Fruit fly (Drosophila melanogaster): Measurements from ENCODE around the gene Vps13B.
"Not testable (repeated sequence)": the region's sequence is repeated elsewhere in the genome, so short reads cannot be mapped to it uniquely, and the experiment has no call there.

Gene Vps13B

DNA sequence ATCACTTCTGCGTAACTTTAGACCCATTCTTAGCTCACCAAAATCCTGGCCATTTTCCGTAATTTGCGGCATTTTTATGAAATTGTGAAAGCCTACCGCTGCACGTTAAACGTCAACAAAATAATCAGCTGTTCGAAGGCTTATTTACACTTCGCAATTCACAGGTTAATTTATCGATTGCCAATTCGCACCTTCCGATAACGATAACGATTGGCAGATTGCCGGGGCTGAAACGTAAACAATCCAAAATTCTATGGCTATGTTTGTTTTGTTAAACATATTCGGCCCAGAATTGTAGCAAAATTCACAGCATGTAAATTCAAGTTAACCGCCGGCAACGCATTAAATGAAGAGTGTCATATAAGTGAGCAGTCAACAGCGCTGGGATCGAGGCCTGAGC is at the start of gene Vps13B, which contains the start of gene eIF2Balpha:
Gene Vps13B, plus strand, starts transcription at position 223 of the 400 bp plus-strand sequence.
Gene eIF2Balpha, minus strand, starts transcription at position 133 of the 400 bp plus-strand sequence.
- TF ChIP-seq CG17801 (GFP tag; optimal IDR thresholded peaks at IDR 0.05; ENCODE audit: partially characterized antibody) = peak; percentile 71

DNA sequence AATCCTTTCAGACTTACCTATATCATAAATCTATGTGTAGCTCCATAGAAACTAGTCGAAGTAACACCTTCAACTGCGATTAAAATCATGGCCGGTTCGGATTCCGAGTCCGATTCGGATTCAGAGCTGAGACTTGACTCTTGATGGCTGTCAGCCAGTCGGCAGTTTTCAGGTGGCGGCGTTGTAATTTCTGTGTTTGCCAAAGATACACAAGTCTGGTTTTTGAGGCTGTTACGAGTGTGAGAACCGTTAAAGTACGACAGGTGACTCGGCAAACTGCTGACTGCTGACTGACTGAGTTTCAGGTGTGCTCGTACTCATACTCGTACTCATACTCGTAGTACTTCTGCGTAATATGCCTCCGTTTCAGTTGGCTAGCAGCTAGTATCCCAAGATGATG is 44.6 kb upstream of the Vps13B start:
- TF ChIP-seq CG17801 (GFP tag; optimal IDR thresholded peaks at IDR 0.05; ENCODE audit: partially characterized antibody) = no peak

DNA sequence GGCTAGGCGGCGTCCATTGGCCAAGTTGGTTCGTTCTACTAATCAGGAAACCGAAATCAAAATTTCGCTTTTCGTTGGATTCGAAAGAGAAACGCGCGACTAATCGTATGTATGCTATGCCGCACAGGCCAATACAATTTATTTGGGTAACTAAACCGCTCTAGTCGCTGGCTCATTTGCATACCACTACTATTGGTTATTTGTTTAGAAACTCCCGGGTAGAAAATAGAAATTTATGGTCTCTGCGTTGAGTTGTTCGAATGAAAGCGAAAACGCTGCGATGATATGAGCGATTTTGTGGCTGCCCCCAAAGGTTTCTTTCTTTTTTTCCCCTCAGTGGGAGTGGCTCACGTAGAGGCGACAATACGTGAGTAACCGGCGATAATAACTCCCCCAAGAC is 42.7 kb upstream of the Vps13B start:
- TF ChIP-seq CG17801 (GFP tag; optimal IDR thresholded peaks at IDR 0.05; ENCODE audit: partially characterized antibody) = no peak

DNA sequence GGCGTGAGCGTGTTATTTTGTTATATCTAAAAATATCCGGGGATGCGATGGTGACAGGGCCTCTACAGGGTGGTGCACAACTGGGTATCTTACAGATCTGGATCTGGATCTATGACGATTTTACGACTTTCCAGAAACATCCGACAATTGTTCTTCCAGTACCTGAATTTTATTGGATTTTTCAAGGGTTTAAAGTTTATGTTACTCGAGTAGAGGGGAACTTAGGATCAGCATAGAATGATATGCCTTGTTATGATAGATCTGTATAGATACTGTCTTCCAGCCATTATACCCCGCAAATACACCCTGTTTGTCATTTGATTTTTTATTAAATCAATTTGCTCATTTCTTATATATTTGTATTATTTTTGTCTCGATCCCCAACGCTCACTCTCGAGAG is 41.4 kb upstream of the Vps13B start:
- no peak for TF ChIP-seq CG17801 (GFP tag; optimal IDR thresholded peaks at IDR 0.05; ENCODE audit: partially characterized antibody)

DNA sequence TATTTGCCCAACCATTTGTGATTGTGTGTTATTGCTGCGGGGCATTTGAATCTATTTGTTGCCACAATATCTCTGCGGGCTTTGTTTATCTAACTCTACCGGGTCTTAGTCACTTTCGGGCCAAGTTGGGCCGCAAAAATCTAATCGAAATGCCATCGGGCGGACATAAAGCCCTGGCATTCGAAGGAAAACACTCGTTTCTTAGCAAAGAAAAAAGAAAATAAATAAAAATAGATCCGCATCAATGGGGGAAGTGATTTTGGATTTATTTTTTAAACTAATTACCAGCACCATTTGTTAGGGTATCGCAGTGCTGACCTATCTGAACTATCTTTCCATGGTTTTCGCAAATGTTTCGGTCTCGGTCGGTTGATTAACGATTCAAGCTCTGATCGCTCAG is 37.2 kb upstream of the Vps13B start:
- TF ChIP-seq CG17801 (GFP tag; optimal IDR thresholded peaks at IDR 0.05; ENCODE audit: partially characterized antibody) = no peak

DNA sequence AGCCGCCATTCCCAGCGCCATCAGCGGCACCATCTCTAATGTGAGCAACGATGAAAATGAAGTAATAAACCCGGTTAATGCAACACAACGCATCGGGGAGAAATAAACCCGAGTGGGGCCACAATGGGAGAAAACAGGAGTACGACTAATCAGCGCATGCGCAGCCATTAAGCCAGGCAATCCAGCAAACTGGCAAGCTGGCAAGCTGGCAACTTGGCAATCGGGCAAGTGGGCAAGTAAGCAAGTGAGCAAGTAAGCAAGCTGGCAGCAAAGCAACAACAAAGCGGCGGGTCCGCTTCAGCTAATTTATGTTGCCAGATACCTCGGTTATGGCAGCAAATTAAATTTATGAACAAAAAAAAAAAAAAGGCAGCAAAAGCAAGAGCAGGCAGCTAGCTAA is 36.1 kb upstream of the Vps13B start:
- TF ChIP-seq CG17801 (GFP tag; optimal IDR thresholded peaks at IDR 0.05; ENCODE audit: partially characterized antibody) = no peak

DNA sequence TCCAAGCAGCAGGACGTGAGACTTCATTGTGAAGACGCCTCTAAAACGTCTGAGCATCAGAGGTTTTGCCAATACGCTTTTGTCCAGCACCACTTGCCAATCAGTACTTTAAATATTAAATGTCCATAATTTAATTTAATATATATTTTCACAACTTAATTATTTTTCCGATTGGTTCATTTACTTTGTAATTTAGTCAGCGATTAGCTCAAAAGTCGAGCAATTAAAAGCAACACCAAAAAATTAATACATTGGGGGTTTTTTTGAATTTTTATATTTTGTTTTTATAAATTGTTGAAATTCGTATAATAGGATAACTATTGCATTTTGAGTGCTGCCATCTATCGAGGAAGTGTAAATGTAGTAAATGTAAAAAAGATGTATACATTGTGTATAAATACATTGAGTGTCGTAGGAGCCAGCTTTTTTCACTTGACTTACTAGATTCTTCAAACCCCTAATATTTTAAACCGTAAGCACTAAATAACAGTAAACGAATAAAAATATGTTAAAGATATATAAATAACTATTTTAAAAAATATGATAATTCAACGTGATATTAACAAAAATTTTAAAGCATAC is 31.9 kb upstream of the Vps13B start, which contains the start of gene CG15517:
Gene CG15517, minus strand, starts transcription at position 51 of the 582 bp plus-strand sequence.
- no peak for TF ChIP-seq CG17801 (GFP tag; optimal IDR thresholded peaks at IDR 0.05; ENCODE audit: partially characterized antibody)

DNA sequence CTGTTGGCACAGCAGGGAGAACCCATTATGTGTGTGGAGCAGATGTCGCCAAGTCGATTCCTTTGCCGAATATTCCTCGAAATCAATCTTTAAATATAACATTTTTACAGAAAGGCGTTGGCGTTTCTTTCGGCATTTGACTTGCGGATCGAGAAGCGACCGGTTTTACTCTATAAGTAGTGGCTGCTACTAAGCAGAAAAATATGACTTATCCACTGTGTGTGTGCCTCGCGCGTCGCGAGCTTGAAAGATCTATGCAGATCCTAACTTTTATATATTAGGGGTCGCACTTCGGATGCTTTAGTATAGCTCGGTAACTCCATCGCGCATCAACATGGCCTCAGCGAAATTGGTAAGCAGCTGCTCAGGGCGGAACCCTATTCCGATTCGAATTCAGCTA is 30.6 kb upstream of the Vps13B start, which contains the start of gene CG15515:
Gene CG15515, plus strand, starts transcription at position 301 of the 400 bp plus-strand sequence.
- no peak for TF ChIP-seq CG17801 (GFP tag; optimal IDR thresholded peaks at IDR 0.05; ENCODE audit: partially characterized antibody)

DNA sequence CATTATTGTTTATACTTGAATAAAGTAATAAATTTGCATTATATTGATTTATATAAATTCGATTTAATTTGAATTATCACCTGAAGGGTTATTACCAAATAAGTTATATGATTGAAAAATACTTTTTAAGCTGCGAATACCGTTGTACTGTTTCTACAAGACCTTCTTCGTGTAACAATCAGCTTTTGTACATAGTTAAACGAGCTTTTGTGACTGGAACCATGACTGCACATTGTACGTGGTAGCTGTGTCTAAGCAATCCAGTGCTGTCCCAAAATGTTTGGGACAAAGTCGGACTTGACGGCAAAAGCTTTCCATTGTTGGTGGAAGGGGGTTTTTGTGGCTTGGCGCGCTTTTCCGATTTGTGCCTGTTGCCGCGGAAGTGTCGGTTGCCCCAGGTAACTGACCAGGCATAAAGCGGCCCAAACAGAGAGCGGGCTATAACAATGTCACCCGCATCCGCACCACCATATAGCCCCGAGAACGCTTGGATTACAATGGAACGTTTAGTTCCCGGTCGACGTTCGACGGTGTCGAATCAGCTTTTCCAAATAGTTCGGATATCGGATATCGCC is 28.1 kb upstream of the Vps13B start, which contains the start of gene CG31036:
Gene CG31036, plus strand, starts transcription at position 507 of the 575 bp plus-strand sequence.
- no peak for TF ChIP-seq CG17801 (GFP tag; optimal IDR thresholded peaks at IDR 0.05; ENCODE audit: partially characterized antibody)

DNA sequence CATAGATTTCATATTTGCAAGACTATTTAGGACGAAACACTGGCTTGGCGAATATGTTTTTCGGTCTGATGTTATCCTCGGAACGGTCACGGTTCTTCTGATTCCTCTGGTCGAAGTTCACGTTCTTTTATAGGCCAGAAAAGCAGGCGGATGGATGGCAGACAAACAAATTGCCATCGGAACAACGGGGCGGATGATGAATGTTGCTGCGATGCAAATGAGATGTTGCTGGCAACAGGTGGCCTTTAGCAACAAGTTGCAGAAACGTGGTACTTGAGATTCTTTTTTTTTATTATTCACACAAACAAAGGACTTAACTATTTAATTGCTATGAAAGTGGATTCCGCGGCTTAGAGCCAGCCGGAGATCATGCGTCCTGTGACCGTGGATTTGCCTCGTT is 21.5 kb upstream of the Vps13B start, which contains the start of gene Capa:
Gene Capa, minus strand, starts transcription at position 101 of the 400 bp plus-strand sequence.
- no peak for TF ChIP-seq CG17801 (GFP tag; optimal IDR thresholded peaks at IDR 0.05; ENCODE audit: partially characterized antibody)

DNA sequence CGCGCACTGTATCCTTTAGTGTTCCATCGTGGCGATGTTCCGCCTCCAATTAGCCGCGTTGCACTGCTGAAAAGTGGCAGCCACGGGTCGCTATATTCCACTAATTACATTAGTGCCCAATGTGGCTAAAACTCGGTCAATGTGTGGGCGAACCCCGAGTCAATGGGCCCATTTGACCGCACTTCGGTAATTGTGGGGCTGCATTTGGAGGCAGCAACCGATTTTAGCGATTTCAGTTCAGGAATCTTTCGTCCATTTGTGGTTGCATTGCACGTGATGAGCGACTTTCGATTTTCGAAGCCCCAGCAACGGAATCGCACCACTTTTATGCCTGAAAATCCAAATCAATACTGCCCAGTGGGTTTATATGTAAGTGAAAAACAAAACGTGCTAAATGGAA is 15.6 kb upstream of the Vps13B start, which contains the start of gene trp:
Gene trp, minus strand, starts transcription at position 101 of the 400 bp plus-strand sequence.
- TF ChIP-seq CG17801 (GFP tag; optimal IDR thresholded peaks at IDR 0.05; ENCODE audit: partially characterized antibody) = no peak

DNA sequence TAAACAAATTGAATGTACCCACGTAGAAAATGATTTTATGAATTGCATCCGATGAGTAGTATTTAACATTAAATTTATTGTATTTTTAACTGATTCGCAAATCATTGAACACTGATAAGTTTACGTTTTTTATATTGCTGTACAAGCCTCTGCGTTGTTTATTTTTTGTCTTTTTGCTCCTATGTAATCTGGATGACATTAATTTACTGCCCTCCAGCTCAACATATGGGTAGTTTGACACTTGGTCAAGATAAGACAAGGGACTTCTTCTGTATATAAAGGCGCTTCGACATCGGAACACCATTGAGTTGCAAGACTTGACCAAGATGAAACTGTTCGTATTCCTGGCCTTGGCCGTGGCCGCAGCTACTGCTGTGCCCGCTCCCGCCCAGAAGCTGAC is 13.9 kb upstream of the Vps13B start, which contains the start of gene Jon99Ciii:
Gene Jon99Ciii, plus strand, starts transcription at position 301 of the 400 bp plus-strand sequence.
- TF ChIP-seq CG17801 (GFP tag; optimal IDR thresholded peaks at IDR 0.05; ENCODE audit: partially characterized antibody) = not testable (repeated sequence)

DNA sequence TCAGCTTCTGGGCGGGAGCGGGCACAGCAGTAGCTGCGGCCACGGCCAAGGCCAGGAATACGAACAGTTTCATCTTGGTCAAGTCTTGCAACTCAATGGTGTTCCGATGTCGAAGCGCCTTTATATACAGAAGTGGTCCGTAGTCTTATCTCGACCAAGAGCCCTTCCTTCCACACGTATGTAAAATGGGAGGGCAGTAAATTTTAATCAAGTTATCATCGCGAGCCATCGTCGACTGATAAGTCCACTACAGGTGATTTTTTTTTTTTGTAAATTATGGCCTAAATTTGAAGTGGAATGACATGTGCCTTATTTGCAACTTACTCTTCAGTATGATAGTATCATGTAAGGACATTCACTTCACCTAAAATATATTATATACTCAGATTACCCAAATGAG is 11.3 kb upstream of the Vps13B start, which contains the start of gene Jon99Cii:
Gene Jon99Cii, minus strand, starts transcription at position 101 of the 400 bp plus-strand sequence.
- TF ChIP-seq CG17801 (GFP tag; optimal IDR thresholded peaks at IDR 0.05; ENCODE audit: partially characterized antibody) = not testable (repeated sequence)

DNA sequence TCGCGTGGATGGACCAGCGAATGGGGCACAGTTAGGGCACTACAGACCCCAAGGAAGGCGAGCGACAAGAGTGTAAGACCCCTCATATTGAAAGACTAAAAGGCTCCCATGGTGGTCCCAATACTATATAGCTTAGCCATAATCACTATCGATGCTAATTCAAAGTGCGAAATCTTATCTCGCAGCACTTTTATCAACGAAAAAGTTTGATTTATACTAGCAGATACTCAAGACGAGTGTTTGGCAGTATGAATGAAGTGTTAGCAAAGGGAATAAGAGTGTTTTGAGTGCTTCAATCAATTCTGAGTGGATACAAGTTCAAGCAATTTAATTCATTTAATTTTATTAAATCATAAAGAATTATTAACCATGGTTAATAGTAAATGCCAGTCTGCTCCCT is 9.7 kb upstream of the Vps13B start, which contains the start of gene Jon99Ci:
Gene Jon99Ci, minus strand, starts transcription at position 101 of the 400 bp plus-strand sequence.
- TF ChIP-seq CG17801 (GFP tag; optimal IDR thresholded peaks at IDR 0.05; ENCODE audit: partially characterized antibody) = no peak

DNA sequence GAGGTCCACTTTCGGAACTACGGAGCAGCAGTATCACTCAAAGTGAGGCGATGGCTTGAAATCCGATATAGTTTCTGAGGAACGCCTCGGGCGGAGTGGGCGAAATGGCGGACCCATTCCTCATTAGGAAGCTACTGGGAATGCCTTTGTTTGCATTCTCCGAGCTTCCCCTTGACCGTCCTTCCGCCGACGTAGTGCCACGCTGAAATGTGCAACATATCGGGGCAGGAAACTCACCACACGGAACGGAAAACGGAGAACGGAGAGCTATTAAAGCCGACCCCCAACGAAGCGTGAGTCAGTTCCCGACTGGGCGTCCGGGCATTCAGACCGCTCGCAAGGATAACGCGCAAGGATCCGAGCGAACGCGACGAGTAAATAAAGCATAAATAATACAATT is 8.8 kb upstream of the Vps13B start, which contains the start of gene CG15522:
Gene CG15522, plus strand, starts transcription at position 301 of the 400 bp plus-strand sequence.
- TF ChIP-seq CG17801 (GFP tag; optimal IDR thresholded peaks at IDR 0.05; ENCODE audit: partially characterized antibody) = no peak

DNA sequence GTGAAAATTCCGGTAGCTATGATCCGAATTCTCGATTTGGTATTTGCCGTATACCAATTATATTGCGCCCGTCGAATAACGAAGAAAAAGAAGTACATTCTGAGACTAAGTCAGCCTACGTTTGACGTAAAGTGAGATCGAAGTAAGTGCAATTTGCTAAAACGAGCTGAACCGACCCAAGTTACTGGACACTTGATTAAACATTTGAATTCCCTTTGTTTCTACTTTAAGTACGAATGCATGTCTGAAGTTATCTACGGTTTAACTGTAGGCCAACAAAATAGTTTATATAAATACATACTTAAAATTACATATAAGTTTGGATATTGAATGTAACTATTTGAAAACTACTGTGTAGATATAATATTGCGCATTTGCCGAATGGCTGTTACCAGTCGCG is 5.5 kb upstream of the Vps13B start, which contains the start of gene alpha-Man-Ic:
Gene alpha-Man-Ic, minus strand, starts transcription at position 101 of the 400 bp plus-strand sequence.
- no peak for TF ChIP-seq CG17801 (GFP tag; optimal IDR thresholded peaks at IDR 0.05; ENCODE audit: partially characterized antibody)

Data from ovary, adult (tissue).